Fruit fly (Drosophila melanogaster) whole organism: ENCODE measurements around the gene Dip-B.

Experiments used
- EcR ChIP-seq, 2 experiments: fragments of >200 bp; optimal IDR thresholded peaks; 2 replicates each; lab custom pipeline; 2017; ENCODE audit warnings: missing biosample characterization in 2 of 2, missing genetic modification characterization in 2 of 2, missing genetic modification reagents in 2 of 2
- pan ChIP-seq: fragments of >200 bp; optimal IDR thresholded peaks from 2 replicates; lab custom pipeline; 2017
- psq ChIP-seq: fragments of >200 bp; optimal IDR thresholded peaks from 2 replicates; lab custom pipeline; 2017
- usp ChIP-seq: fragments of >200 bp; optimal IDR thresholded peaks from 2 replicates; lab custom pipeline; 2017; ENCODE audit warnings: missing biosample characterization, missing genetic modification characterization, mixed read lengths

dm6 chr3R:13796071-13796470 lies 14.0 kb downstream of the Dip-B start:
- no peak for TF ChIP-seq usp (GFP tag; lab: Kevin White, UChicago)
- TF ChIP-seq pan (lab: Kevin White, UChicago): no peak
- TF ChIP-seq psq (lab: Kevin White, UChicago): no peak
- TF ChIP-seq EcR (GFP tag; optimal IDR thresholded peaks at IDR 0.05; lab: Kevin White, UChicago): no peak
